Worm (Caenorhabditis elegans) whole organism, L2 larva: Measurements from ENCODE around the gene M04B2.4.

Experiments
- C34F6.9 ChIP-seq: fragments of 150-350 bp; optimal IDR thresholded peaks from 2 replicates; lab custom pipeline; 2014; ENCODE audit warnings: missing biosample characterization, missing genetic modification characterization
- F13H6.1 ChIP-seq: sonication (generic microtip); optimal IDR thresholded peaks from 2 replicates; lab custom pipeline; 2016; ENCODE audit warnings: missing genetic modification characterization, missing compliant biosample characterization
- ZK546.5 ChIP-seq: sonication (generic microtip); optimal IDR thresholded peaks from 2 replicates; lab custom pipeline; 2017; ENCODE audit warnings: missing biosample characterization, missing genetic modification characterization
- alr-1 ChIP-seq: fragments of 150-350 bp; optimal IDR thresholded peaks from 2 replicates; lab custom pipeline; 2014; ENCODE audit warnings: missing biosample characterization, missing genetic modification characterization
- aly-2 ChIP-seq: fragments of 150-350 bp; optimal IDR thresholded peaks from 2 replicates; lab custom pipeline; 2014; ENCODE audit warnings: missing biosample characterization, missing genetic modification characterization
- blmp-1 ChIP-seq: sonication (generic microtip); optimal IDR thresholded peaks from 2 replicates; lab custom pipeline; 2017; ENCODE audit warnings: missing genetic modification characterization, mild to moderate bottlenecking, missing compliant biosample characterization, antibody characterized with exemption, moderate library complexity; ENCODE audit not compliant: insufficient read depth
- ceh-82 ChIP-seq: fragments of 150-350 bp; optimal IDR thresholded peaks from 2 replicates; lab custom pipeline; 2014; ENCODE audit warnings: missing biosample characterization, missing genetic modification characterization
- crh-2 ChIP-seq: sonication (generic microtip); optimal IDR thresholded peaks from 2 replicates; lab custom pipeline; 2017; ENCODE audit warnings: missing biosample characterization, missing genetic modification characterization
- egl-27 ChIP-seq: sonication (generic microtip); optimal IDR thresholded peaks from 3 replicates; lab custom pipeline; 2017; ENCODE audit warnings: missing biosample characterization, missing genetic modification reagents, missing genetic modification characterization
- elt-1 ChIP-seq: fragments of 150-350 bp; optimal IDR thresholded peaks from 2 replicates; lab custom pipeline; 2014; ENCODE audit warnings: missing biosample characterization, missing genetic modification characterization
- elt-3 ChIP-seq: sonication (generic microtip); optimal IDR thresholded peaks from 2 replicates; lab custom pipeline; 2017; ENCODE audit warnings: missing biosample characterization, missing genetic modification characterization
- fos-1 ChIP-seq: fragments of 150-350 bp; optimal IDR thresholded peaks from 2 replicates; lab custom pipeline; 2014; ENCODE audit warnings: missing biosample characterization, missing genetic modification characterization
- gmeb-1 ChIP-seq: fragments of 150-350 bp; optimal IDR thresholded peaks from 2 replicates; lab custom pipeline; 2014; ENCODE audit warnings: missing biosample characterization, missing genetic modification characterization
- lin-13 ChIP-seq: fragments of 150-350 bp; optimal IDR thresholded peaks from 2 replicates; lab custom pipeline; 2014; ENCODE audit warnings: missing biosample characterization, missing genetic modification reagents, missing genetic modification characterization
- lin-39 ChIP-seq: fragments of 150-350 bp; optimal IDR thresholded peaks from 2 replicates; lab custom pipeline; 2014; ENCODE audit warnings: missing biosample characterization, missing genetic modification reagents, missing genetic modification characterization
- lsy-2 ChIP-seq, 2 experiments: fragments of 150-350 bp in 1 of 2; sonication (generic microtip) in 1 of 2; optimal IDR thresholded peaks; 2 replicates each; lab custom pipeline; 2014 to 2017; ENCODE audit warnings: missing biosample characterization in 2 of 2, missing genetic modification characterization in 2 of 2
- mbf-1 ChIP-seq: sonication (generic microtip); optimal IDR thresholded peaks from 2 replicates; lab custom pipeline; 2017; ENCODE audit warnings: missing biosample characterization, missing genetic modification characterization
- nhr-10 ChIP-seq: sonication (generic microtip); optimal IDR thresholded peaks from 2 replicates; lab custom pipeline; 2017; ENCODE audit warnings: missing biosample characterization, missing genetic modification characterization
- nhr-11 ChIP-seq: fragments of 150-350 bp; optimal IDR thresholded peaks from 2 replicates; lab custom pipeline; 2014; ENCODE audit warnings: missing biosample characterization, missing genetic modification characterization
- nhr-129 ChIP-seq: fragments of 150-350 bp; optimal IDR thresholded peaks from 2 replicates; lab custom pipeline; 2014; ENCODE audit warnings: missing biosample characterization, missing genetic modification characterization
- nhr-21 ChIP-seq: fragments of 150-350 bp; optimal IDR thresholded peaks from 2 replicates; lab custom pipeline; 2014; ENCODE audit warnings: missing biosample characterization, missing genetic modification characterization
- nhr-23 ChIP-seq: fragments of 150-350 bp; optimal IDR thresholded peaks from 2 replicates; lab custom pipeline; 2014; ENCODE audit warnings: missing biosample characterization, missing genetic modification reagents, missing genetic modification characterization
- nhr-237 ChIP-seq: fragments of 150-350 bp; optimal IDR thresholded peaks from 2 replicates; lab custom pipeline; 2014; ENCODE audit warnings: missing biosample characterization, missing genetic modification characterization
- nhr-25 ChIP-seq: fragments of 150-350 bp; sonication (generic microtip); optimal IDR thresholded peaks from 3 replicates; lab custom pipeline; 2014; ENCODE audit warnings: missing biosample characterization, missing genetic modification characterization
- nhr-6 ChIP-seq: fragments of 150-350 bp; optimal IDR thresholded peaks from 2 replicates; lab custom pipeline; 2014; ENCODE audit warnings: missing biosample characterization, missing genetic modification characterization
- nhr-77 ChIP-seq: fragments of 150-350 bp; optimal IDR thresholded peaks from 2 replicates; lab custom pipeline; 2014; ENCODE audit warnings: missing biosample characterization, missing genetic modification characterization
- sem-4 ChIP-seq: fragments of 150-350 bp; optimal IDR thresholded peaks from 2 replicates; lab custom pipeline; 2014; ENCODE audit warnings: missing biosample characterization, missing genetic modification reagents, missing genetic modification characterization
- sma-9 ChIP-seq, 2 experiments: fragments of 150-350 bp in 1 of 2; sonication (generic microtip) in 1 of 2; optimal IDR thresholded peaks; 2 replicates each; lab custom pipeline; 2014 to 2016; ENCODE audit warnings: missing genetic modification characterization in 2 of 2, mild to moderate bottlenecking in 1 of 2, missing biosample characterization in 1 of 2, missing compliant biosample characterization in 1 of 2, missing genetic modification reagents in 1 of 2, moderate library complexity in 1 of 2
- unc-39 ChIP-seq: fragments of 150-350 bp; optimal IDR thresholded peaks from 2 replicates; lab custom pipeline; 2014; ENCODE audit warnings: missing biosample characterization, missing genetic modification characterization
- unc-55 ChIP-seq: fragments of 150-350 bp; sonication (generic microtip); optimal IDR thresholded peaks from 3 replicates; lab custom pipeline; 2014; ENCODE audit warnings: missing biosample characterization, missing genetic modification reagents, missing genetic modification characterization
- unc-62 ChIP-seq: fragments of 150-350 bp; optimal IDR thresholded peaks from 2 replicates; lab custom pipeline; 2014; ENCODE audit warnings: missing biosample characterization, missing genetic modification reagents, missing genetic modification characterization
- zag-1 ChIP-seq: fragments of 150-350 bp; optimal IDR thresholded peaks from 2 replicates; lab custom pipeline; 2014; ENCODE audit warnings: missing biosample characterization, missing genetic modification characterization

The M04B2.4 gene

ce11 chrIV:11504416-11504815 is 16.4 kb downstream of the M04B2.4 start, which contains the start of gene twk-25:
Gene twk-25, plus strand, starts transcription at chrIV:11504716.
- TF ChIP-seq nhr-21 (no peak), crh-2 (no peak), unc-39 (tag; lab: Kevin White, UChicago) (no peak), C34F6.9 (no peak), gmeb-1 (tag; lab: Kevin White, UChicago) (no peak), nhr-11 (tag; lab: Kevin White, UChicago) (no peak)
- TF ChIP-seq, all 48 proteins: peak for 0

ce11 chrIV:11503654-11504053 is 17.2 kb downstream of the M04B2.4 start:
- TF ChIP-seq mbf-1 (tag; lab: Kevin White, UChicago) = no peak
- TF ChIP-seq crh-2 = peak; percentile 27
- TF ChIP-seq alr-1 = no peak
- peak; percentile 38 for TF ChIP-seq nhr-21
- TF ChIP-seq fos-1 (tag; lab: Kevin White, UChicago) = peak; percentile 16
- peak; percentile 14 for TF ChIP-seq nhr-25 (tag; lab: Kevin White, UChicago)
- no peak for TF ChIP-seq sem-4 (tag; lab: Kevin White, UChicago)
- peak; percentile 41 for TF ChIP-seq blmp-1 (tag; lab: Kevin White, UChicago)
- no peak for TF ChIP-seq lin-39 (tag; lab: Kevin White, UChicago)
- TF ChIP-seq sma-9 (GFP tag; optimal IDR thresholded peaks at IDR 0.05; lab: Kevin White, UChicago) = peak; percentile 89
- TF ChIP-seq sma-9 (tag; optimal IDR thresholded peaks at IDR 0.05; lab: Kevin White, UChicago) = no peak
- TF ChIP-seq nhr-77 (tag; lab: Kevin White, UChicago) = no peak

ce11 chrIV:11500421-11500820 is 20.4 kb downstream of the M04B2.4 start, which contains the start of gene H21P03.10:
Gene H21P03.10, plus strand, starts transcription at chrIV:11500721.
- no peak for TF ChIP-seq nhr-6 (tag; lab: Kevin White, UChicago)
- no peak for TF ChIP-seq F13H6.1 (tag; lab: Kevin White, UChicago)
- TF ChIP-seq nhr-77 (tag; lab: Kevin White, UChicago) = no peak
- no peak for TF ChIP-seq unc-39 (tag; lab: Kevin White, UChicago)
- TF ChIP-seq egl-27 = no peak
- TF ChIP-seq unc-62 (GFP tag; lab: Kevin White, UChicago) = no peak

- TF ChIP-seq aly-2 = no peak
- TF ChIP-seq lin-13 = no peak
- TF ChIP-seq crh-2 = no peak
These were observed 22.7 kb downstream of the M04B2.4 start, which contains the start of gene sms-1 for ce11 chrIV:11498169-11498568. Gene sms-1, minus strand, starts transcription at chrIV:11498174.

ce11 chrIV:11494924-11495323 is 25.9 kb downstream of the M04B2.4 start:
- TF ChIP-seq nhr-11 (tag; lab: Kevin White, UChicago) (no peak), sma-9 (GFP tag; optimal IDR thresholded peaks at IDR 0.05; lab: Kevin White, UChicago) (peak; percentile 28), sma-9 (tag; optimal IDR thresholded peaks at IDR 0.05; lab: Kevin White, UChicago) (no peak), lsy-2 (tag; optimal IDR thresholded peaks at IDR 0.05; lab: Kevin White, UChicago) (peak in 1 of 2 experiments; percentile 47), unc-55 (GFP tag; lab: Kevin White, UChicago) (peak; percentile 65), crh-2 (peak; percentile 2), nhr-237 (tag; lab: Kevin White, UChicago) (no peak), sem-4 (tag; lab: Kevin White, UChicago) (peak; percentile 40), fos-1 (tag; lab: Kevin White, UChicago) (no peak), elt-1 (tag; lab: Kevin White, UChicago) (no peak), unc-62 (GFP tag; lab: Kevin White, UChicago) (no peak), nhr-23 (no peak), C34F6.9 (peak; percentile 24), F13H6.1 (tag; lab: Kevin White, UChicago) (peak; percentile 12), aly-2 (no peak), ZK546.5 (tag; lab: Kevin White, UChicago) (no peak), nhr-10 (tag; lab: Kevin White, UChicago) (no peak), nhr-129 (tag; lab: Kevin White, UChicago) (peak; percentile 64), zag-1 (tag; lab: Kevin White, UChicago) (peak; percentile 60), ceh-82 (tag; lab: Kevin White, UChicago) (no peak), egl-27 (peak; percentile 14)

- TF ChIP-seq elt-3 (no peak), nhr-25 (tag; lab: Kevin White, UChicago) (no peak), sem-4 (tag; lab: Kevin White, UChicago) (peak; percentile 5), nhr-21 (peak; percentile 9)
These were observed 26.9 kb downstream of the M04B2.4 start for ce11 chrIV:11493899-11494298.
